Worm (Caenorhabditis elegans): Measurements from ENCODE around the gene Y94H6A.3.

DNA sequence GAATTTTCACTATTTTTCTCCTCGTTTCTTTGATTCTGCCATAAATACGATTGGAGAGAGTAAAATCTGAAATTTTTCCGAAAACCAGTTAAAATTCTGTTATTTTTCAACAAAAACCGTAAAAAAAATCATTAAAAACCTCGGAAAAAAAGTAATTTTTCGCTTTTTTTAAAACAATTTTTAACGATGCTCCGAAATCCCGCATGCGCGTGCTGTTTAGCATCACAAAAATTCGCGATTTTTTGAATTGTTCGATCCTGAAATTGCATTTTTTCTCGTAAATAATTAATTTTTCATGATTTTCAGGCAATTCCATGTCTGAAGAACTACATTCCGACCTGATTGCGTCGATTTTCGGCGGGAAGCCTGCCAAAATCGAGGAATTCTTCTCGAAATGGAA, 33.6 kb upstream of the Y94H6A.3 start, which contains the start of gene ric-8:
- no peak for TF ChIP-seq elt-1 (tag; optimal IDR thresholded peaks at IDR 0.05)
- no peak for TF ChIP-seq fkh-10 (GFP tag; optimal IDR thresholded peaks at IDR 0.05)
- no peak for TF ChIP-seq ceh-16 (tag; optimal IDR thresholded peaks at IDR 0.05)
- TF ChIP-seq nhr-12 (tag; optimal IDR thresholded peaks at IDR 0.05), result no peak
- no peak for TF ChIP-seq ceh-82 (tag; optimal IDR thresholded peaks at IDR 0.05)

Measured in whole organism, L3 larva.